Worm (Caenorhabditis elegans): ENCODE measurements around the gene K11E4.1.

ce11 chrX:13747997-13748396 lies 34.0 kb downstream of the K11E4.1 start:
- TF ChIP-seq madf-10 (tag; optimal IDR thresholded peaks at IDR 0.05) (no peak), lin-54 (GFP tag; optimal IDR thresholded peaks at IDR 0.05) (no peak), C17E4.6 (GFP tag; IDR thresholded peaks at IDR 0.05) (no peak), atf-7 (tag; optimal IDR thresholded peaks at IDR 0.05) (no peak), sdz-38 (tag; optimal IDR thresholded peaks at IDR 0.05) (no peak), ama-1 (optimal IDR thresholded peaks at IDR 0.05) (no peak), ama-1 (GFP tag; optimal IDR thresholded peaks at IDR 0.05) (no peak), nhr-90 (tag; optimal IDR thresholded peaks at IDR 0.05) (no peak), dpl-1 (GFP tag; optimal IDR thresholded peaks at IDR 0.05) (no peak), nhr-80 (tag; optimal IDR thresholded peaks at IDR 0.05) (peak; percentile 34), F49E8.2 (tag; optimal IDR thresholded peaks at IDR 0.05; ENCODE audit: insufficient read depth) (no peak), let-607 (tag; optimal IDR thresholded peaks at IDR 0.05) (no peak), snpc-4 (GFP tag; optimal IDR thresholded peaks at IDR 0.05) (no peak), snpc-4 (tag; optimal IDR thresholded peaks at IDR 0.05) (no peak)

Measured in whole organism, young adult.